Worm (Caenorhabditis elegans): ENCODE results near the gene clec-5.

Gene clec-5

DNA sequence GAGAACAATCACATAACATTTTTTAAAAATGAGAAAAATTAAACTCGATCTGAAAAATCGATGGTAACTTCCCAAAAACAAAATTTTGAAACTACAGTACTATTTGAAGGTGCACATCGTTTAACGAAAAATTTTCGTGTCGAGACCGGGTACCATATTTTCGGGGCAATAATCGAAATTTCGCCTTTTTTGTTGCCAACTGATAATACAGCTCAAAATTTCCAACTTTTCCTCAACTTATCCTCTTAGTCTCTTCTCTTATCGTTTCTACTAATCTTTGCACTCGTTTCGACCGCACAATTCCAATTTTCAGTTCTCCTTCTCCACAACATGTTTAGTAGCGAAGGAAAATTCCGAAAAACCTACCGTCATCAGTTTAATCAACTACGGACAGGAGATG lies 23.5 kb upstream of the clec-5 start, which contains the start of gene rom-1:
Gene rom-1, plus strand, starts transcription at position 301 of the 400 bp plus-strand sequence.
- TF ChIP-seq nhr-77 (tag; optimal IDR thresholded peaks at IDR 0.05) (no peak), nhr-237 (tag; optimal IDR thresholded peaks at IDR 0.05) (no peak), C04F5.9 (tag; optimal IDR thresholded peaks at IDR 0.05) (no peak), elt-2 (tag; optimal IDR thresholded peaks at IDR 0.05) (no peak), ceh-82 (tag; optimal IDR thresholded peaks at IDR 0.05) (no peak), grh-1 (GFP tag; IDR thresholded peaks at IDR 0.05) (no peak), ama-1 (optimal IDR thresholded peaks at IDR 0.05) (no peak), mep-1 (tag; optimal IDR thresholded peaks at IDR 0.05) (no peak)

DNA sequence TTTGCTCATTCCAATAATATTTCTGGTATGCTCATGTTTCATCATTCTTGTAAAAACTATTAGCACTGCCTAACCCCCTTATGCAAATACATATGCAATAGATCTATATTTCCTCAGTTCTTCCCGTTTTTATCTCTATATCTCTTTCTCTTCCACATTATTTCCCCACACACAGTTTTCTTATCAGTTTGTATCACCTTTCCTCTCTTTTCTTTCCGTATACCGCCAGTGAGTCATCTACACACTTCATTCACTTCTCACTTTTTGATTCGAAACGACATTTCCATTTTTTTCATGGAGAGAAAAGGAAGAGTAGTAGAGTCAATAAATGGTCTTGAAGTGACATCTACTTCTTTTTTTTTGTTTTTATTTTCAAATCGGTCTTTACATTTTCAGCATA lies 23.0 kb upstream of the clec-5 start:
- no peak for TF ChIP-seq dpl-1 (GFP tag; optimal IDR thresholded peaks at IDR 0.05)
- TF ChIP-seq elt-3 (tag; optimal IDR thresholded peaks at IDR 0.05), result peak in 1 of 6 experiments; percentile 51
- TF ChIP-seq mef-2 (tag; optimal IDR thresholded peaks at IDR 0.05), result no peak
- TF ChIP-seq zip-4 (GFP tag; optimal IDR thresholded peaks at IDR 0.05), result no peak
- peak; percentile 8 for TF ChIP-seq nhr-85 (tag)
- TF ChIP-seq elt-2 (tag; optimal IDR thresholded peaks at IDR 0.05), result peak; percentile 32
- peak; percentile 16 for TF ChIP-seq lin-14 (GFP tag; optimal IDR thresholded peaks at IDR 0.05)
- TF ChIP-seq rnt-1 (tag; optimal IDR thresholded peaks at IDR 0.05), result no peak
- peak; percentile 63 for TF ChIP-seq blmp-1 (tag; optimal IDR thresholded peaks at IDR 0.05)
- TF ChIP-seq efl-3 (GFP tag; optimal IDR thresholded peaks at IDR 0.05), result no peak

DNA sequence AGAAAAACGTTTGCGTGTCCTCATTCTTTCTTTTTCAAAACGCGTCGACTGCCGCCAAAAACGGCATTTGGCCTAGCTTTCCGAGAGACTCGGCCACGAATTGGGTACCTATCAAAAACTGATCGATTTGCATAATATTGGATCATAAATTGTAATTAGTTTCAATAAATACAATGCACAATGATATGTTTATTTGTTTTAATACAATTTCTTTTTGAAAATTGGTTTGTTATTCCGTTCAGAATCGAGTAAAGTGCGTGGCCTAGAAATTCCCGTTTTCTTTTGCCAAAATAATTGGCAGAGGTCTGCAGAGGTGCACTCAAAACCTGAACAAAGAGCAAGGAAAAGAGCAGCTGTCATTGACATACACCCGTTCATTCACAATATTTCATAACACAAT lies 22.0 kb upstream of the clec-5 start, which contains the start of gene F26F4.8:
Gene F26F4.8, minus strand, starts transcription at position 69 of the 400 bp plus-strand sequence.
- TF ChIP-seq nhr-237 (tag; optimal IDR thresholded peaks at IDR 0.05) (no peak), sox-4 (tag; optimal IDR thresholded peaks at IDR 0.05) (peak; percentile 46), hlh-4 (tag; optimal IDR thresholded peaks at IDR 0.05) (no peak), nhr-11 (tag; optimal IDR thresholded peaks at IDR 0.05) (no peak), ceh-90 (tag; optimal IDR thresholded peaks at IDR 0.05) (peak; percentile 94), ama-1 (optimal IDR thresholded peaks at IDR 0.05) (no peak), lin-13 (GFP tag; optimal IDR thresholded peaks at IDR 0.05) (no peak), hpl-2 (GFP tag; optimal IDR thresholded peaks at IDR 0.05) (no peak), elt-3 (tag; optimal IDR thresholded peaks at IDR 0.05) (no peak), nhr-76 (tag; optimal IDR thresholded peaks at IDR 0.05) (no peak), xbp-1 (tag; optimal IDR thresholded peaks at IDR 0.05) (no peak), tlp-1 (tag; optimal IDR thresholded peaks at IDR 0.05) (no peak), egl-27 (tag; optimal IDR thresholded peaks at IDR 0.05) (no peak), pag-3 (tag; optimal IDR thresholded peaks at IDR 0.05; ENCODE audit: borderline replicate concordance, insufficient read depth) (peak; percentile 73), unc-130 (tag; optimal IDR thresholded peaks at IDR 0.05) (no peak), ets-5 (GFP tag; IDR thresholded peaks at IDR 0.05) (no peak), lsy-2 (tag; optimal IDR thresholded peaks at IDR 0.05) (peak; percentile 35 to 51), nhr-84 (tag; optimal IDR thresholded peaks at IDR 0.05) (no peak), ztf-4 (tag; optimal IDR thresholded peaks at IDR 0.05) (no peak), nhr-20 (tag; optimal IDR thresholded peaks at IDR 0.05) (peak; percentile 46), isw-1 (GFP tag; IDR thresholded peaks at IDR 0.05) (peak; percentile 37), nhr-12 (tag; optimal IDR thresholded peaks at IDR 0.05) (no peak), ces-1 (GFP tag; optimal IDR thresholded peaks at IDR 0.05) (no peak), lin-15B (tag; optimal IDR thresholded peaks at IDR 0.05) (peak; percentile 30), C16A3.4 (tag; optimal IDR thresholded peaks at IDR 0.05) (no peak), elt-2 (tag; optimal IDR thresholded peaks at IDR 0.05) (no peak), jun-1 (tag; optimal IDR thresholded peaks at IDR 0.05) (no peak), zag-1 (tag; optimal IDR thresholded peaks at IDR 0.05) (no peak), mep-1 (tag; optimal IDR thresholded peaks at IDR 0.05) (peak; percentile 39), C04F5.9 (tag; optimal IDR thresholded peaks at IDR 0.05) (peak; percentile 59), nhr-71 (tag; optimal IDR thresholded peaks at IDR 0.05) (peak; percentile 68), aly-2 (tag; optimal IDR thresholded peaks at IDR 0.05) (no peak), swsn-7 (tag; optimal IDR thresholded peaks at IDR 0.05) (peak; percentile 19), egl-13 (tag; optimal IDR thresholded peaks at IDR 0.05) (peak; percentile 61), sptf-1 (tag; optimal IDR thresholded peaks at IDR 0.05) (no peak), lin-39 (tag; optimal IDR thresholded peaks at IDR 0.05) (no peak), unc-98 (GFP tag; IDR thresholded peaks at IDR 0.05) (peak; percentile 65), sup-37 (GFP tag; optimal IDR thresholded peaks at IDR 0.05) (no peak), mab-9 (GFP tag; IDR thresholded peaks at IDR 0.05) (no peak)

Data from whole organism, L1 larva.